Worm (Caenorhabditis elegans) whole organism, L2 larva: Measurements from ENCODE around the gene unc-83.

ENCODE experiments used
- alr-1 ChIP-seq: fragments of 150-350 bp; optimal IDR thresholded peaks from 2 replicates; lab custom pipeline; 2014; ENCODE audit warnings: missing biosample characterization, missing genetic modification characterization
- egl-27 ChIP-seq: sonication (generic microtip); optimal IDR thresholded peaks from 3 replicates; lab custom pipeline; 2017; ENCODE audit warnings: missing biosample characterization, missing genetic modification reagents, missing genetic modification characterization
- elt-3 ChIP-seq: sonication (generic microtip); optimal IDR thresholded peaks from 2 replicates; lab custom pipeline; 2017; ENCODE audit warnings: missing biosample characterization, missing genetic modification characterization
- lin-39 ChIP-seq: fragments of 150-350 bp; optimal IDR thresholded peaks from 2 replicates; lab custom pipeline; 2014; ENCODE audit warnings: missing biosample characterization, missing genetic modification reagents, missing genetic modification characterization
- lsy-2 ChIP-seq, 2 experiments: fragments of 150-350 bp in 1 of 2; sonication (generic microtip) in 1 of 2; optimal IDR thresholded peaks; 2 replicates each; lab custom pipeline; 2014 to 2017; ENCODE audit warnings: missing biosample characterization in 2 of 2, missing genetic modification characterization in 2 of 2
- mdl-1 ChIP-seq, 2 experiments: fragments of 150-350 bp in 1 of 2; sonication (generic microtip) in 1 of 2; optimal IDR thresholded peaks; 2 replicates each; lab custom pipeline; 2017; ENCODE audit warnings: missing biosample characterization in 2 of 2, missing genetic modification characterization in 2 of 2
- snpc-4 ChIP-seq: fragments of 150-350 bp; optimal IDR thresholded peaks from 2 replicates; lab custom pipeline; 2014; ENCODE audit warnings: missing biosample characterization, missing genetic modification characterization
- ztf-11 ChIP-seq: sonication (generic microtip); optimal IDR thresholded peaks from 2 replicates; lab custom pipeline; 2017; ENCODE audit warnings: missing biosample characterization, missing genetic modification characterization

DNA sequence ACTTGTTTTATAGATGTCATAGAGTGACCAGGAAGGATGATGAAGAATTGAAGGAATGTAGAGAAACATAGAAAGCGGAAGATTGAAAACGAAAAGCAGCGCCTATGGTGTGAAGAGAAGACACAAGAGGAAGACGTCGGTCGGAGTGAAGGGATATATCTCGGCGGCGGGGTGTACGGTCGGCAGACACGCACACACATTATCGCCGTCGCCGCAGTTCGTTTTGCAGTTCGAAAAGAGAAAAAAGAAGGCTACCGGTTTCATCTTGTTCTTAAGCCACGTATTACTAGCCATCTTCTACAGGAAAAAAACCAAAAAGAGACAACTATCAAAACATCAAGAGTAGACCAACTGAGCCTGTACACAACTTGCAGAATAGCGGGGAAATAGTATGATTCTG is 48.5 kb downstream of the unc-83 start:
- TF ChIP-seq elt-3 (no peak), egl-27 (no peak), mdl-1 (tag; optimal IDR thresholded peaks at IDR 0.05; lab: Kevin White, UChicago) (no peak), lin-39 (tag; lab: Kevin White, UChicago) (no peak), ztf-11 (tag; lab: Kevin White, UChicago) (no peak), snpc-4 (no peak), alr-1 (no peak), lsy-2 (tag; optimal IDR thresholded peaks at IDR 0.05; lab: Kevin White, UChicago) (no peak)
